Fruit fly (Drosophila melanogaster) whole organism, adult: ENCODE results near the gene CG31038.

Experiments used
- CG11617 ChIP-seq: fragments of 200-800 bp; sonication (Bioruptor generic); optimal IDR thresholded peaks from 2 replicates; lab custom pipeline; 2017; ENCODE audit warnings: mild to moderate bottlenecking, missing biosample characterization, missing genetic modification reagents, missing genetic modification characterization
- CG1620 ChIP-seq: fragments of 200-800 bp; sonication (Bioruptor generic); optimal IDR thresholded peaks from 2 replicates; lab custom pipeline; 2016; ENCODE audit warnings: missing biosample characterization, missing genetic modification characterization
- CG33017 ChIP-seq: fragments of 200-800 bp; sonication (Bioruptor generic); optimal IDR thresholded peaks from 2 replicates; lab custom pipeline; 2018; ENCODE audit warnings: missing biosample characterization, mild to moderate bottlenecking, missing genetic modification characterization, moderate library complexity
- CG7101 ChIP-seq: fragments of 200-800 bp; sonication (Bioruptor generic); optimal IDR thresholded peaks from 2 replicates; lab custom pipeline; 2018; ENCODE audit warnings: missing biosample characterization, mild to moderate bottlenecking, missing genetic modification characterization, moderate library complexity
- Clk ChIP-seq: fragments of 200-800 bp; sonication (Bioruptor generic); optimal IDR thresholded peaks from 2 replicates; lab custom pipeline; 2017; ENCODE audit warnings: missing biosample characterization, missing genetic modification characterization
- Mnt ChIP-seq: fragments of 200-800 bp; sonication (Bioruptor generic); optimal IDR thresholded peaks from 2 replicates; lab custom pipeline; 2016; ENCODE audit warnings: missing biosample characterization, mild to moderate bottlenecking, missing genetic modification characterization
- bab1 ChIP-seq: fragments of 200-800 bp; sonication (Bioruptor generic); optimal IDR thresholded peaks from 3 replicates; lab custom pipeline; 2019; ENCODE audit warnings: missing biosample characterization, mild to moderate bottlenecking, missing genetic modification characterization, moderate library complexity
- cic ChIP-seq: fragments of 200-800 bp; sonication (Bioruptor generic); optimal IDR thresholded peaks from 2 replicates; lab custom pipeline; 2017; ENCODE audit warnings: missing biosample characterization, mild to moderate bottlenecking, missing genetic modification characterization, moderate library complexity
- cnc ChIP-seq, 2 experiments: fragments of >200 bp; optimal IDR thresholded peaks; 2 replicates each; lab custom pipeline; 2017
- pad ChIP-seq: fragments of 200-800 bp; sonication (Bioruptor generic); optimal IDR thresholded peaks from 3 replicates; lab custom pipeline; 2017; ENCODE audit warnings: missing biosample characterization, missing genetic modification characterization, mild to moderate bottlenecking, moderate library complexity, missing genetic modification reagents
- tj ChIP-seq: fragments of 200-800 bp; sonication (Bioruptor generic); optimal IDR thresholded peaks from 3 replicates; lab custom pipeline; 2017; ENCODE audit warnings: missing biosample characterization, mild to moderate bottlenecking, missing genetic modification characterization, moderate library complexity

DNA sequence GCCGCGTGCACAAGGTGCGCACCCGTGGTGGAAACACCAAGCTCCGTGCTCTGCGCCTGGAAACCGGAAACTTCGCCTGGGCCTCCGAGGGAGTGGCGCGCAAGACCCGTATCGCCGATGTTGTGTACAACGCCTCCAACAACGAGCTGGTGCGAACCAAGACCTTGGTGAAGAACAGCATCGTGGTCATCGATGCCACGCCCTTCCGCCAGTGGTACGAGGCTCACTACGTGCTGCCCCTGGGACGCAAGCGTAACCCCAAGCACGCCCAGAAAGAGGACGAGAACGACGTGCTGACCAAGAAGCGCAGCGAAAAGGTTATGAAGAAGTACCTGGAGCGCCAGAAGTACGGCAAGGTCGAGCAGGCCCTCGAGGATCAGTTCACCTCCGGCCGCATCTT, 14.1 kb upstream of the CG31038 start:
- TF ChIP-seq tj (GFP tag; lab: Kevin White, UChicago) (no peak), CG1620 (GFP tag; lab: Kevin White, UChicago) (no peak), CG7101 (tag; lab: Kevin White, UChicago) (no peak), pad (GFP tag; lab: Kevin White, UChicago) (no peak), CG11617 (GFP tag; lab: Kevin White, UChicago) (no peak), Mnt (GFP tag; lab: Kevin White, UChicago) (no peak), bab1 (GFP tag; lab: Kevin White, UChicago) (no peak), CG33017 (tag; lab: Kevin White, UChicago) (no peak), cic (no peak), cnc (optimal IDR thresholded peaks at IDR 0.05; lab: Kevin White, UChicago) (no peak), Clk (GFP tag; lab: Kevin White, UChicago) (no peak)
